Worm (Caenorhabditis elegans): ENCODE measurements around the gene F13H10.6.
A peak's percentile ranks its signal among the peaks of the same experiment; 100 is the strongest.

Gene F13H10.6

ce11 chrIV:11030117-11030516 is 21.0 kb downstream of the F13H10.6 start:
- TF ChIP-seq nhr-43 (tag; optimal IDR thresholded peaks at IDR 0.05; ENCODE audit: poor library complexity, severe bottlenecking) = no peak
- TF ChIP-seq R02D3.7 (tag; optimal IDR thresholded peaks at IDR 0.05) = no peak
- no peak for TF ChIP-seq egl-27 (tag; optimal IDR thresholded peaks at IDR 0.05)
- TF ChIP-seq pha-4 (tag; optimal IDR thresholded peaks at IDR 0.05) = no peak
- no peak for TF ChIP-seq ama-1 (optimal IDR thresholded peaks at IDR 0.05)
- no peak for TF ChIP-seq fos-1 (tag; optimal IDR thresholded peaks at IDR 0.05)
- TF ChIP-seq elt-2 (tag; optimal IDR thresholded peaks at IDR 0.05) = no peak
- TF ChIP-seq jun-1 (tag; optimal IDR thresholded peaks at IDR 0.05) = no peak

ce11 chrIV:11030893-11031292 is 21.8 kb downstream of the F13H10.6 start, which contains the start of gene hrg-4:
Gene hrg-4 (minus strand): TSS chrIV:11030993.
- no peak for TF ChIP-seq egl-5 (tag; optimal IDR thresholded peaks at IDR 0.05)
- TF ChIP-seq ceh-16 (tag; optimal IDR thresholded peaks at IDR 0.05) = no peak
- TF ChIP-seq daf-12 (tag; optimal IDR thresholded peaks at IDR 0.05) = no peak
- TF ChIP-seq fos-1 (tag; optimal IDR thresholded peaks at IDR 0.05) = no peak
- TF ChIP-seq aly-2 (tag; optimal IDR thresholded peaks at IDR 0.05) = no peak
- no peak for TF ChIP-seq unc-62 (GFP tag; optimal IDR thresholded peaks at IDR 0.05)

ce11 chrIV:11031640-11032039 is 22.5 kb downstream of the F13H10.6 start:
- TF ChIP-seq elt-2 (tag; optimal IDR thresholded peaks at IDR 0.05) (peak; percentile 86), ceh-28 (tag; optimal IDR thresholded peaks at IDR 0.05) (no peak)

- TF ChIP-seq fkh-2 (tag; optimal IDR thresholded peaks at IDR 0.05) = no peak
- peak; percentile 36 for TF ChIP-seq zag-1 (tag; optimal IDR thresholded peaks at IDR 0.05)
- no peak for TF ChIP-seq daf-12 (tag; optimal IDR thresholded peaks at IDR 0.05)
- TF ChIP-seq jun-1 (tag; optimal IDR thresholded peaks at IDR 0.05) = no peak
- TF ChIP-seq ceh-28 (tag; optimal IDR thresholded peaks at IDR 0.05) = no peak
Measured at ce11 chrIV:11032288-11032687, 23.2 kb downstream of the F13H10.6 start, which contains the start of gene hrg-6. Gene hrg-6 (plus strand): TSS chrIV:11032588.

- TF ChIP-seq nhr-28 (tag; optimal IDR thresholded peaks at IDR 0.05) = no peak
- no peak for TF ChIP-seq nhr-76 (tag; optimal IDR thresholded peaks at IDR 0.05)
- TF ChIP-seq nhr-43 (tag; optimal IDR thresholded peaks at IDR 0.05; ENCODE audit: poor library complexity, severe bottlenecking) = no peak
- no peak for TF ChIP-seq nhr-237 (tag; optimal IDR thresholded peaks at IDR 0.05)
- TF ChIP-seq egl-5 (tag; optimal IDR thresholded peaks at IDR 0.05) = no peak
- TF ChIP-seq pha-4 (tag; optimal IDR thresholded peaks at IDR 0.05) = peak; percentile 87
- TF ChIP-seq daf-12 (tag; optimal IDR thresholded peaks at IDR 0.05) = no peak
- peak; percentile 35 for TF ChIP-seq elt-2 (tag; optimal IDR thresholded peaks at IDR 0.05)
- peak; percentile 31 for TF ChIP-seq lin-39 (tag; optimal IDR thresholded peaks at IDR 0.05)
- no peak for TF ChIP-seq nhr-12 (tag; optimal IDR thresholded peaks at IDR 0.05)
- TF ChIP-seq nhr-25 (tag; optimal IDR thresholded peaks at IDR 0.05) = peak; percentile 10
- TF ChIP-seq ceh-16 (tag; optimal IDR thresholded peaks at IDR 0.05) = no peak
- peak; percentile 45 for TF ChIP-seq lsy-12 (tag; optimal IDR thresholded peaks at IDR 0.05)
- TF ChIP-seq aly-2 (tag; optimal IDR thresholded peaks at IDR 0.05) = no peak
- TF ChIP-seq tbx-2 (tag; optimal IDR thresholded peaks at IDR 0.05) = no peak
- TF ChIP-seq fkh-10 (GFP tag; optimal IDR thresholded peaks at IDR 0.05) = no peak
- TF ChIP-seq elt-1 (tag; optimal IDR thresholded peaks at IDR 0.05) = no peak
- no peak for TF ChIP-seq unc-39 (tag; optimal IDR thresholded peaks at IDR 0.05)
- TF ChIP-seq lin-15B (tag; optimal IDR thresholded peaks at IDR 0.05) = peak; percentile 63
- peak; percentile 65 for TF ChIP-seq nfya-1 (tag; optimal IDR thresholded peaks at IDR 0.05; ENCODE audit: insufficient read depth)
- TF ChIP-seq snpc-4 (tag; optimal IDR thresholded peaks at IDR 0.05) = peak; percentile 70
- no peak for TF ChIP-seq ama-1 (optimal IDR thresholded peaks at IDR 0.05)
- TF ChIP-seq hmg-11 (tag; optimal IDR thresholded peaks at IDR 0.05) = peak; percentile 51
- peak; percentile 58 for TF ChIP-seq nhr-23 (tag; optimal IDR thresholded peaks at IDR 0.05)
- TF ChIP-seq sea-2 (GFP tag; optimal IDR thresholded peaks at IDR 0.05) = no peak
- TF ChIP-seq unc-62 (GFP tag; optimal IDR thresholded peaks at IDR 0.05) = no peak
- peak; percentile 38 for TF ChIP-seq ceh-28 (tag; optimal IDR thresholded peaks at IDR 0.05)
- peak; percentile 44 for TF ChIP-seq jun-1 (tag; optimal IDR thresholded peaks at IDR 0.05)
- no peak for TF ChIP-seq R02D3.7 (tag; optimal IDR thresholded peaks at IDR 0.05)
- TF ChIP-seq elt-3 (tag; optimal IDR thresholded peaks at IDR 0.05) = no peak
- TF ChIP-seq nhr-67 (tag; optimal IDR thresholded peaks at IDR 0.05) = no peak
- TF ChIP-seq eor-1 (tag; optimal IDR thresholded peaks at IDR 0.05) = no peak
- TF ChIP-seq fos-1 (tag; optimal IDR thresholded peaks at IDR 0.05) = no peak
- no peak for TF ChIP-seq ztf-4 (tag; optimal IDR thresholded peaks at IDR 0.05)
- peak; percentile 16 for TF ChIP-seq pqm-1 (tag; optimal IDR thresholded peaks at IDR 0.05)
Measured at ce11 chrIV:11036222-11036621, 27.1 kb downstream of the F13H10.6 start, which contains the start of gene fkb-1. Gene fkb-1 (plus strand): TSS chrIV:11036582.
